Fruit fly (Drosophila melanogaster): ENCODE measurements around the gene CG3815.

CG3815 gene

DNA sequence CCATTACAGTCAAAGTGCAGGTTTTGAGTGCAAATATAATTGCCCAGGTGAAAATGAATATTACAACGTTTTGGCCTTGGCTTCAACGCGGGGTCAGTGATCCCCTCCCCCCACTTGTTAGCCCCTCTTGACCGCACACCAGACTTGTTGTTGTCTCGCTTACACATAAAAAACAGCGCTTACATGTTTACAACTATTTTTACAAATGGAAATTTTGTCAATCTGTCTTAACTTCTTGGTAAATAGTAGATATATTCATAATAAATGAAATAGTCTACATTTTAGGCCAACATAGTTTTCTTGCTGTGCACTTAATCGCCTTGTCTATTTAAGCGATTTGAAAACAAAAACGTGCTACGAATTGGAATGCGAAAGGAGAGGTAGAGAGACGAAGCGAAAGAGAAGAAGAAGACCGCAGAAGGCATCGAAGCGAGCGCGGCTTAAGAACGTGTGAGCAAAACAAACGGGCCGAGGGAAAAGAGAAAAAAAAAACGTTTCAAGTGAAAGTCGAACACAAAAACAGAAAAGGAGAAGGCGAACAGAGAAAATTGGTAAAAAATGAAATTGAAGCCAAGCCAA is 44.9 kb downstream of the CG3815 start:
- no peak for TF ChIP-seq psq (optimal IDR thresholded peaks at IDR 0.05)
- TF ChIP-seq ttk (optimal IDR thresholded peaks at IDR 0.05): no peak
- no peak for TF ChIP-seq Myc (optimal IDR thresholded peaks at IDR 0.05)
- TF ChIP-seq insv (optimal IDR thresholded peaks at IDR 0.05): no peak
- TF ChIP-seq Sin3A (optimal IDR thresholded peaks at IDR 0.05): no peak
- TF ChIP-seq h (optimal IDR thresholded peaks at IDR 0.05): no peak

DNA sequence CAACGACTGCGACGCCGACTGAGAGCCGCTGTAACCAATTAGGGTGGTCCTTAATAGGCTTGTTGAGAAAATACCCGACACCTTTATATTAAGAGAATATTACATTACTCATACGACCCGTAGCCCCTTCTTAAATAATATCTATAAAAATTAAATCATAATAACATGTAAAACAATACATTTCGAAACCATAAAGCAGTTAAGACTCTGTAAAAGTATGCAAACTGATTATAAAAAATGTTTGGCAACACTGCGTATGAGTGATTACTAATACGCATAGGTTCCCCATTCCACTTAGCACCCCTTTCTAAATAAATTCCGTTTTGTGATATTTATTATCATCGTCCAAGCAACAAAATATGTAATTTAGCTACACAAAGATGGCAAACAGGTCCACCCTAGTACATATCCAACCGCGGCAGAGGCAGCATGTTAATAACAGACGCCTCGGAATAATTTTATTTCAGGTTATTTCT is 45.4 kb downstream of the CG3815 start:
- TF ChIP-seq h (optimal IDR thresholded peaks at IDR 0.05) (no peak), ttk (optimal IDR thresholded peaks at IDR 0.05) (no peak), psq (optimal IDR thresholded peaks at IDR 0.05) (no peak), insv (optimal IDR thresholded peaks at IDR 0.05) (no peak), Myc (optimal IDR thresholded peaks at IDR 0.05) (no peak), Sin3A (optimal IDR thresholded peaks at IDR 0.05) (no peak)

DNA sequence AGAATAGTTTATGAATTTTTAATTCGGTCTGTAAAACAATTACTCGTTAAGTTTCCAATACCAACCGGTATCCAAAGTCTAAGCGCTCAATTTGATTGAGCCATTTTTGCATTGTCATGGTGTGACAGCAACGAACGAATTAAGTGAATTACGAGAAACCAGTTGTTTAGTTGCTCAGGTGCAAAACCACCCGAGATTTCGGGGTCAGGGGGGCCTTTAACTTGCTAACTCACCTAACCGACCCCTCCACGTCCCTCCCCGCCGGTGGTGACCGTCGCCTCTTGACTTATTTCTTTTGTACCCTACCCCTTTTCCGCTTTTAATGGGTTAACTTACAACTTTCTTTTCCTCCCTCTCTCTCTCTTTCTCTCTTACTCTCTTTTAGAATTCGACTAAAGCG is 46.5 kb downstream of the CG3815 start:
- no peak for TF ChIP-seq h (optimal IDR thresholded peaks at IDR 0.05)
- no peak for TF ChIP-seq ttk (optimal IDR thresholded peaks at IDR 0.05)
- no peak for TF ChIP-seq Sin3A (optimal IDR thresholded peaks at IDR 0.05)
- no peak for TF ChIP-seq insv (optimal IDR thresholded peaks at IDR 0.05)
- TF ChIP-seq Myc (optimal IDR thresholded peaks at IDR 0.05): no peak
- no peak for TF ChIP-seq psq (optimal IDR thresholded peaks at IDR 0.05)

DNA sequence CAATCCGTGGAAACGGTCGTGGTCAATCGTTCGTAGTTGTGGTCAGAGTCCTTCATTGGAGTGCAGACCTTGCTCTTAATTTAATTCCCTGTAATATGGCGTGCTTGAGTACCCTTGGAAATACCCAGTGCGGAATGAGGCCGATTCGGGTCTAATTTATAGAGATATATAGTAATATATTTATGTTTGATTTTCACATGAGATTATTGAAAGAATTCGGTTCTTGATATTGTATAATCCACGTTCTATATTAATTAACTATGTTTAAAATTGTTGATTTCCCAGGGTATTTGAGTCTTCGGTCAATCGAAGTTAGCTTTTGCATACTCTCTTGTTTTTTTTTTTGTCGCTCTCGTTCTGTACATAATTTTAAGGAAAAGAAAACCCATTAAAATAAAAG is 48.1 kb downstream of the CG3815 start:
- no peak for TF ChIP-seq ttk (optimal IDR thresholded peaks at IDR 0.05)
- no peak for TF ChIP-seq Myc (optimal IDR thresholded peaks at IDR 0.05)
- TF ChIP-seq Sin3A (optimal IDR thresholded peaks at IDR 0.05): no peak
- no peak for TF ChIP-seq psq (optimal IDR thresholded peaks at IDR 0.05)
- no peak for TF ChIP-seq insv (optimal IDR thresholded peaks at IDR 0.05)
- TF ChIP-seq h (optimal IDR thresholded peaks at IDR 0.05): no peak

DNA sequence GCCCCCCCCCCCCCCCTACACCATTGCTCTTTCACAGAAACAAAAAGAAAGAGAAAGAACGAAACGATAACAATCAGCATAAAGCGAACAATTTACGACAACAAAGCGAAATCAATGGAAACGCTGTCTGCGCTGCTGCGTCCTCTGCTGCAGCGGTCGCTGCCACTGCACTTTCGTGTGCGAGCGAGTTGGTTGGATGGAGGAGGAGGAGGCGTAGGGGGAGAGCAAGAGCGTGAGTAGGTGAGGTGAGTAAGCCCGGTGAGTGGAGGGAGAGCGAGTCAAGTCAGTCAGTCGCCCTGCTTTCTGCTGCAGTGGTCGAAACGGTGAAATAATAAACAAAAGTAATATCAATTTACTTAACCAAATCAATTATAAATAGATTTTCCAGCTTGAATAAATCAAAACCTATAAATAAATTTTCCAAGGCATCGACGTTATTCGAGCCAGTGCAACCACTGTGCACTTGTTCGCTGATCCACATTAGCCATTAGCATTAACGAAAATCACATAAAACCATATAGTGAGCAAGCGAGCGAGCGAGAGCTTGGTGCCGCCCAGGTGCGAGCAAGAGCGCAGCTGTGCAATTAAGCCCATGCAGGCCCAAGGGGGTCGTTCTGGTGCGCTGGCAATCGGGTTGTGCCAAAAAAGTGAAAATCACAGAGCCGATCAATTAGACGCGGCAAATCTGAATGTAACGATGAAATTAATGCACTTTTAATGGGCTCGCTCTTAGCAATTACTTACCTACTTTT is 48.8 kb downstream of the CG3815 start:
- TF ChIP-seq insv (optimal IDR thresholded peaks at IDR 0.05) (no peak), h (optimal IDR thresholded peaks at IDR 0.05) (no peak), ttk (optimal IDR thresholded peaks at IDR 0.05) (no peak), Sin3A (optimal IDR thresholded peaks at IDR 0.05) (no peak), psq (optimal IDR thresholded peaks at IDR 0.05) (no peak), Myc (optimal IDR thresholded peaks at IDR 0.05) (no peak)

DNA sequence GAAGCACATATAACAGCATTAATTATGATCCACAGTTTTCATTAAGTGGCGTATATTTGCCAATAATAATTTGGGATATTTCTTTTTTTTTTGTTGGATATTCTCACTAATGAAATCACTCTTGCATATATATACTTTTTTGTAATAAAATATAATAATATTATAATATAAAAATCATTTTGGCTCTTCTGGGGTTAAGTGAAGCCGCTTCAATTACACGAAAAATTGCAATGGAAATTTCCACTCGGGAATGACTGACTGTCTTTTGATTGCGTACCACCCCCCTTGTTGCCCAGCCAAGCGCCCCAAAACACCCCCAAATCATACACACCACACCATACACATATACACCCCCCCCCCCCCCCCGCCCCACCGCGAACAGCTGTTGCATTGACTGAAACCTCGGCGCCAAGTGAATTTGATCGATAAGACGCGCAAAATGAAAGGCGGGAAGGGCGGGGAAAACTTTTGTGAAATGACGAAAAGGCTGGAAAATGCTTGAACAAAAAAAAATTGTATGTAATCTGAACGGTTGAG is 49.4 kb downstream of the CG3815 start:
- TF ChIP-seq insv (optimal IDR thresholded peaks at IDR 0.05) (no peak), Sin3A (optimal IDR thresholded peaks at IDR 0.05) (no peak), ttk (optimal IDR thresholded peaks at IDR 0.05) (no peak), h (optimal IDR thresholded peaks at IDR 0.05) (no peak), Myc (optimal IDR thresholded peaks at IDR 0.05) (no peak), psq (optimal IDR thresholded peaks at IDR 0.05) (no peak)

DNA sequence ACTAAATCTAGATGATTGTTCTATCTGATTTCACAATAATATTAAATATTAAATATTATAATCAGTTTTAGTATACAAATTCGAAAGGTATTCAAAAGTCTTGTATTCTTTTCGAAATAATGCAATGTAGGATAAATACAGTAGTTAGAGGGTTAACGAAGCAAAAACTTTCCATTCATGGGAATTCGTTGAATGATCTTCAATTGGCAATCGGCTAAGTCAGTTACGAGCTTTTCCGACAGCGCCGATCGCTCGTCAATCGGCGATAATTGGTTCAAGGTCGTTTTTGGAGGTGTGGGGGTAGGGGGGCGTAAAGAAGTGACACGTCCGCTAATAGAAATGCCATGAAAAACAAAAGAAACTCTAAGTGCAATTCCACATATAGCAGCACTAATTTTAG is 51.0 kb downstream of the CG3815 start:
- no peak for TF ChIP-seq Sin3A (optimal IDR thresholded peaks at IDR 0.05)
- no peak for TF ChIP-seq psq (optimal IDR thresholded peaks at IDR 0.05)
- no peak for TF ChIP-seq ttk (optimal IDR thresholded peaks at IDR 0.05)
- TF ChIP-seq h (optimal IDR thresholded peaks at IDR 0.05): no peak
- TF ChIP-seq Myc (optimal IDR thresholded peaks at IDR 0.05): no peak
- no peak for TF ChIP-seq insv (optimal IDR thresholded peaks at IDR 0.05)

DNA sequence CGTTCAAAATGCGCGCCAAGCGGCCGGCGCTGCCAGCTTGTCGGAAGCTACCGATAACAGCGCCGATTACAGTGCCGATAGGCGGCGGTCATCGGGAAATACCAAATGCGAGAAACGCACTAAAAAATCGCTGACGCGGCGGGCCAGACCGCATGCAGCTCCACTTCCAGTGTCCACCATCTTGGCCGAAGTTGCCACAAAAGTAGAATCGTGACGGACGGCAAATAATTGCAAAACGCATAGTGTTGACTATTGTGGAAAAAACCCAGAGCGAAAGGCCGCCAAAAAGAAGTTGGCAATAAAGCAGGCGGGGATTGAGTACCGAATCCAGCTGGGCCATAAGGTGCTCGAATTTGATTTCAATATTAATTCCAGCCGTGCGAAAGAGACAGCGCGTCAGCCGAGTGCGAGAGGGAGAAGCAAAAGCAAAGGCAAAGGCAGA is 51.8 kb downstream of the CG3815 start, which contains the start of gene CG3847:
Gene CG3847, plus strand, starts transcription at position 178 of the 442 bp plus-strand sequence.
- TF ChIP-seq insv (optimal IDR thresholded peaks at IDR 0.05) (no peak), ttk (optimal IDR thresholded peaks at IDR 0.05) (no peak), Myc (optimal IDR thresholded peaks at IDR 0.05) (no peak), Sin3A (optimal IDR thresholded peaks at IDR 0.05) (no peak), psq (optimal IDR thresholded peaks at IDR 0.05) (no peak)
